Worm (Caenorhabditis elegans) whole organism, L3 larva: ENCODE measurements around the gene M110.3.

ENCODE experiments used
- ZK546.5 ChIP-seq: sonication (generic microtip); optimal IDR thresholded peaks from 2 replicates; lab custom pipeline; 2017; ENCODE audit warnings: missing biosample characterization, missing genetic modification characterization
- aly-2 ChIP-seq: fragments of 150-350 bp; optimal IDR thresholded peaks from 2 replicates; lab custom pipeline; 2014; ENCODE audit warnings: missing biosample characterization, missing genetic modification characterization
- ceh-28 ChIP-seq: fragments of 150-350 bp; optimal IDR thresholded peaks from 2 replicates; lab custom pipeline; 2014; ENCODE audit warnings: missing biosample characterization, missing genetic modification reagents, missing genetic modification characterization
- ceh-9 ChIP-seq: sonication (generic microtip); optimal IDR thresholded peaks from 2 replicates; lab custom pipeline; 2018; ENCODE audit warnings: missing biosample characterization, missing genetic modification characterization
- egl-27 ChIP-seq: sonication (generic microtip); optimal IDR thresholded peaks from 4 replicates; lab custom pipeline; 2017; ENCODE audit warnings: missing biosample characterization, missing genetic modification reagents, missing genetic modification characterization
- elt-1 ChIP-seq: fragments of 150-350 bp; optimal IDR thresholded peaks from 2 replicates; lab custom pipeline; 2014; ENCODE audit warnings: missing biosample characterization, missing genetic modification characterization
- fkh-10 ChIP-seq: sonication (generic microtip); optimal IDR thresholded peaks from 2 replicates; lab custom pipeline; 2017; ENCODE audit warnings: missing biosample characterization, missing genetic modification reagents, missing genetic modification characterization
- hmg-11 ChIP-seq: sonication (generic microtip); optimal IDR thresholded peaks from 2 replicates; lab custom pipeline; 2016; ENCODE audit warnings: missing genetic modification characterization, missing compliant biosample characterization
- mdl-1 ChIP-seq: fragments of 150-350 bp; optimal IDR thresholded peaks from 2 replicates; lab custom pipeline; 2014; ENCODE audit warnings: missing biosample characterization, missing genetic modification characterization
- nhr-11 ChIP-seq: fragments of 150-350 bp; optimal IDR thresholded peaks from 2 replicates; lab custom pipeline; 2014; ENCODE audit warnings: missing biosample characterization, missing genetic modification characterization
- nhr-67 ChIP-seq: fragments of 150-350 bp; optimal IDR thresholded peaks from 2 replicates; lab custom pipeline; 2014; ENCODE audit warnings: missing biosample characterization, missing genetic modification characterization
- pqm-1 ChIP-seq: fragments of 150-350 bp; optimal IDR thresholded peaks from 2 replicates; lab custom pipeline; 2017; ENCODE audit warnings: missing biosample characterization, missing genetic modification characterization, inconsistent platforms
- sea-2 ChIP-seq: fragments of 150-350 bp; sonication (generic microtip); optimal IDR thresholded peaks from 4 replicates; lab custom pipeline; 2014; ENCODE audit warnings: missing biosample characterization, missing genetic modification reagents, missing genetic modification characterization
- skn-1 ChIP-seq: fragments of 150-350 bp; optimal IDR thresholded peaks from 2 replicates; lab custom pipeline; 2014; ENCODE audit warnings: missing biosample characterization, missing genetic modification characterization

DNA sequence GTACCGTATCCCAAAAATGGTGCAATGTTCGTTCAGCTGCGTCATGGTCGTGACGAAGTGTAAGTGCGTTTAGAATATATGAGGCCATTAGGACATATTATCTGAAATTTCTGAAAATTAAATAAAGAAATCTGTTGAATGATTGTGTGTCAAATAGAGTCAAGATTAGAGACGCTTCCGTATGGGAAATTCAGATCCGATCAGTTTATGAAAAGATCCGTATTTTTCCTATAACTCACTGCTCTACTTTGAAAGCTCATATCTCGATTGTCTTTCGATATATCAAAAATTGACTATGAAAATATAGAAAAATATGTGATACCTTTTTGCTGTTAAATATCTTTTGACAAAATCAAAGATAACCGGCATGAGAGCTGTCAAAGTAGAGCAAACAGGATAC, 36.1 kb downstream of the M110.3 start, which contains the start of gene T05C12.4:
- TF ChIP-seq egl-27 (tag; lab: Kevin White, UChicago) (no peak), ceh-28 (no peak), hmg-11 (tag; lab: Kevin White, UChicago) (no peak), ceh-9 (tag; lab: Kevin White, UChicago) (no peak), nhr-67 (tag; lab: Kevin White, UChicago) (no peak), ZK546.5 (tag; lab: Kevin White, UChicago) (no peak), elt-1 (tag; lab: Kevin White, UChicago) (no peak), sea-2 (GFP tag; lab: Kevin White, UChicago) (no peak), nhr-11 (no peak), pqm-1 (tag; lab: Kevin White, UChicago) (no peak), aly-2 (tag; lab: Kevin White, UChicago) (no peak), mdl-1 (tag; lab: Kevin White, UChicago) (no peak), skn-1 (no peak), fkh-10 (GFP tag; lab: Kevin White, UChicago) (no peak)
